Fruit fly (Drosophila melanogaster): Measurements from ENCODE around the gene dos.

dm6 chr3L:2568274-2568673 is 20.9 kb upstream of the dos start:
- TF ChIP-seq CG8478 (optimal IDR thresholded peaks at IDR 0.05) (no peak), CTCF (optimal IDR thresholded peaks at IDR 0.05) (no peak)

Data from S2 (cell line).